Fruit fly (Drosophila melanogaster) ovary, adult (tissue): Measurements from ENCODE around the gene GstD1.

ENCODE experiments used
- CG17801 ChIP-seq: fragments of 200-800 bp; optimal IDR thresholded peaks from 2 replicates; lab custom pipeline; 2019; ENCODE audit warnings: missing biosample characterization, mild to moderate bottlenecking, missing genetic modification characterization, moderate library complexity; ENCODE audit not compliant: partially characterized antibody

The GstD1 gene

dm6 chr3R:12369135-12369792 is at the start of gene GstD1:
GstD1 (minus strand) TSS chr3R:12369268.
- peak; percentile 74 for TF ChIP-seq CG17801 (GFP tag; lab: Kevin White, UChicago)

DNA sequence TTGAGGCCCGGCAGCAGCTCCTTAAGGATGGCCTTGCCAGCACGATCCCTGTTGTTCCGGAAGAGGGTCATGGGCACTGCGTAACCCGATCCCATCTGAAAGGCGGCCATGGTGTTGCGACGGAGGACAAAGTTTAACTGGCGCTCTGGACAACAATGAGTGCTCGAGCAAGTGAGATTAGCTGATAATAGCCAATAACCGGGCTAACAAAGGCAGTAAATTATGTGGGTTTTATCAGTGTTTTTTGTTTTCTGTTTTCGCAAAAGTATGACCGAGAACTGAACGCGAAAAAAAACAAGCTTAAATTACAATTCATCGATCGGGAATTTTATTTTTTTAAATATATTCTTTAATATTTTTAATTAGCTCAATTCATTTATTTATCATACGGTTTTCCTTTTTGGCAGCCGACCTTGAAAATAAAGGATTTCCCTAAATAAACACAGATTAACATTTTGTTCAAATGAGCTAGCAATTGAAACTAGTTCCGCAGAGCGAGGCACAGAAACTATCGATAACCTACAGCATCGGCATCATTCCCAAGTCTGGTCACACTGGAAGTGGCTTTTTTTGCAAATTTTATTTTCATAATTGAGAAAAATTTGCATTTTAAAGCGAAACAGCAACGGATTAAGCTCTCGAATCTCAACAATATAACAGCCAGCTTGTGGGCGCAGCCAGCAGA is 44.3 kb upstream of the GstD1 start, which contains the start of the genes Dip-C and pps:
Gene Dip-C, minus strand, starts transcription at position 486 of the 685 bp plus-strand sequence.
Gene pps, plus strand, starts transcription at position 555 of the 685 bp plus-strand sequence.
- peak; percentile 41 for TF ChIP-seq CG17801 (GFP tag; lab: Kevin White, UChicago)

DNA sequence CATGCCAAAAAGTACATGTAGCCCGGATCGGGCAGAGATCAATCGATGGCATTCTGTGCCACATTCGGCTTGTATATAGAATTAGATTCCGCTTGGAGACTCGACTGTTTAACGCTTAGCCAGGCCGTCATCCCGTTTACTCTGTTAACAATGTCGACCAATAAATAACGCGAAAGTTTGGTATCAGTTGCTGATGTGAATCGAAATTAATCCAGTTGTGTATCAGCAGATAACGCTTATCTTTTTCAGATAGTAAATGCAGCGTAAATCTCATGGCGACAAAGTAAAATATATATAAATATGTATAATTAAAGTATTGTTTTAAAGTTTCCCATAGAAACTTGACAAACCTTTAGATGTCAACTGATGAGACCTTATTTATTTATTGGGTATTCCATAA is 42.4 kb upstream of the GstD1 start:
- no peak for TF ChIP-seq CG17801 (GFP tag; lab: Kevin White, UChicago)

DNA sequence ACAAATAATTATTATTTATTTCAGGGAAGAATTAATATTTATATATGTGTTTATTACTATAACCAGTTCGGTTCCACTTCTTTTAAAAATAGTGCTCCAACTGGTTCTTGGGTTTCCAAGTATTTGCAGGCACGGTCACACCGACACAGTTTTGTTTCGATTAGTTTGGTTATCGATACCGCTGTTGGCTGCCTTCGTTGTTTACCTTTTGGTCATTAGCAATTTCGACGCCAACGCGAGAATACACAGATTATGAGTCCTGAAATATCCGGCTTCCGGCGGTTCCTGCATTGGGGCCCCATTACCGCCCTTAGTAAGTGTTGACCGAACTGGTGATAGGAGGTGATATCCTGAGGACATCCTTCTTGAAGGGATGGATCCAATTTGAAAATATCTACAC is 39.1 kb upstream of the GstD1 start, which contains the start of gene CG5196:
Gene CG5196, plus strand, starts transcription at position 157 of the 400 bp plus-strand sequence.
- TF ChIP-seq CG17801 (GFP tag; lab: Kevin White, UChicago) = peak; percentile 25

DNA sequence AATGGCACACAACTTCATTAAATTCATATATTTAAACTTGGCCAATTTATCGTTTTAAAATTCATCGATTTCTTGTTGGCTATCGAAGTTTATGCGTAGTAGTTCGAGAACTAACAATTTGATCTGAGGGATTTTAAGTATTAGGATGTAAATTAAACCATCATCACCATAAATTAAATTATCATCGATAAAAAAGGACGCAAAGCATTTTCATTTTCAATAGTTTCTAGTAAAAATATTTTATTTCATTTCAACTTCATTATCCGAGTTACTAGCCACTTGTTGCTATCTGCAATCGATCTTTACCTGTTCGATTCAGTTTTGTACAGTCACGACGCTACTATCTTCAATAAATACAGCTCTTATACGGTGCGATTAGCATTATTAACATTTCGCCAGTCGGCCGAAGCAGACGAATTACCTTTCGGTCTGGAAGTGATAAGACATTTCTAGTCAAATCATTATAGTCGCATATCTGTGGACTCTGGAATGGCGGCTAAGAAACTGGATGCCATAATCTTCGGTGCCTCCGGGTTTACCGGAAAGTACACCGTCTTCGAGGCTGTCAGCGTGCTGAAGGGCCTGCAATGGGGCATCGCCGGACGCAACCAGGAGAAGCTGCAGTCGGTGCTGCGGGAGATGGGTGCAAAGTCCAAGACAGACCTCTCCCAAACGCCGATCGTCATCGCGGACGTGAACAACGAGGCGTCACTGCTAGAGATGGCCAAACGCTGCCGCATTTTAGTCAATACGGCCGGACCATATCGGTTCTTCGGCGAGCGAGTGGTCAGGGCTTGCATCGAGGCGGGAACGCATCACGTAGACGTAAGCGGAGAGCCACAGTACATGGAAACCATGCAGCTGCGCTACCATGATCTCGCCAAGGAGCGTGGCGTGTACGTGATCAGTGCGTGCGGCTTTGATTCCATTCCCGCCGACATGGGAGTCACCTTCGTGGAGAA is 37.4 kb upstream of the GstD1 start, which contains the start of gene CG5167:
Gene CG5167, plus strand, starts transcription at position 298 of the 962 bp plus-strand sequence.
- TF ChIP-seq CG17801 (GFP tag; lab: Kevin White, UChicago) = peak; percentile 75

dm6 chr3R:12405928-12406234 is 36.8 kb upstream of the GstD1 start, which contains the start of gene Cyp9f2:
Cyp9f2 (minus strand) TSS chr3R:12406028.
- TF ChIP-seq CG17801 (GFP tag; lab: Kevin White, UChicago) = no peak

- no peak for TF ChIP-seq CG17801 (GFP tag; lab: Kevin White, UChicago)
Observed at dm6 chr3R:12405134-12405533, 36.1 kb upstream of the GstD1 start.

DNA sequence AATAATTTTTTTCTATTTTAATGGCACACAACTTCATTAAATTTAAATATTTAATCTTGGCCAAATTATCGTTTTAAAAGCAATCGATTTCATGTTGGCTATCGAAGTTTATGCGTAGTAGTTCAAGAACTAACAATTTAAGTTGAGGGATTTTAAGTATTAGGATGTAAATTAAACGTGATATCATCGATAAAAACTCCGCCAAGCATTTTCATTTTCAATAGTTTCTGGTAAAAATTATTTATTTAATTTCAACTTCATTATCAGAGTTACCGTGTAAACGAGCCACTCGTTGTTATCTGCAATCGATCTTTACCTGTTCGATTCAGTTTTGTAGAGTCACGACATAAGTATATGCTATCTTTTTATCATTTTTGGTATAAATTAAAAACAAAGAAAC is 33.9 kb upstream of the GstD1 start:
- peak; percentile 100 for TF ChIP-seq CG17801 (GFP tag; lab: Kevin White, UChicago)

- peak; percentile 67 for TF ChIP-seq CG17801 (GFP tag; lab: Kevin White, UChicago)
Observed at dm6 chr3R:12401672-12402296, 32.7 kb upstream of the GstD1 start, which contains the start of gene DNAlig3. DNAlig3 (minus strand) TSS chr3R:12401839.

DNA sequence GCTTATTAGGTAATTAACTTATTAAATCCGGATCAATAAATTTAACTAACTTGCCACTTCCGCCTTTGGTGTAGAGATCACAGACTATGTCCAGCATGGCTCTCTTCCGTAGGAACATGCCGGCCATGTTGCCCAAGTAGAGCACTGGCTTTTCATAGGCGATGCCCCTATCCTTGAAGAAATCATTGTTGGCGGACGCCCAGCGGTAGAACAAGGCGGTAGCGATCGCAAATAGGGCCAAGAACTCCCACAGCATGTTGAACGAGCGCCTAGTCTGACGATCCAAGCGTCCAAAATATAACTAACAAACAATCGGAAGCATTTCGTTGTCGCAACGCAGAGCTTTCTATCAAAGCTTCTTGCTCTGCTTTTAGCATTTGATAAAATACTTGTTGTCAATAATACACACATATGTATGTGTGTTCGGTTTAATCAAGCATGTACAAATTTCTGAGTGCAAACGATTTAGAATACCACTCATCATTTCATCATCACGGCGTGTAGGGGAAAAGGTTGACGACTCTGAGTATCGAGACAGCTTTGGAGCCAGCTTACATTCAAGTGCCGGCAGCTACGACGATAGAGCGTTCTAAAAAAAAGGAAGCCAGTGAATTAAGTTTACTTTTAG is 29.7 kb upstream of the GstD1 start, which contains the start of gene Cyp9f3:
Gene Cyp9f3, minus strand, starts transcription at position 310 of the 628 bp plus-strand sequence.
- TF ChIP-seq CG17801 (GFP tag; lab: Kevin White, UChicago) = no peak

DNA sequence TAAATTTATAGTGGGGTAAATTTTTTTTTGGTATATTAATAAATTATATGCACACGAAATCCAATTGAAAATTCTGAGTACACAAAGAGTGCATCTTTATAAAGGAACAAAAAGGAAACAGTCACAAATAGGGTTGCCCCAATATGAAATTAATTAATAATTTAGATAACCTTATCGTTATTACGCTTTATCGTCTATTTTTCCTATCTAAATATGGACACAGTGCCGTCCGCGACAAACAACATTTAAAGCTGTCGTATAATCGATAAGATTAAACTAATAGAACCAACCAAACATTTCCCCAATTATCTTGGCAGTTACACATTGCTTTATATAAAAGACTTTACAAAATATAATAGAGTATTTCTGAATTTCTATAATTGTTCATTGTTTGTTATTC is 29.0 kb upstream of the GstD1 start:
- peak; percentile 19 for TF ChIP-seq CG17801 (GFP tag; lab: Kevin White, UChicago)

DNA sequence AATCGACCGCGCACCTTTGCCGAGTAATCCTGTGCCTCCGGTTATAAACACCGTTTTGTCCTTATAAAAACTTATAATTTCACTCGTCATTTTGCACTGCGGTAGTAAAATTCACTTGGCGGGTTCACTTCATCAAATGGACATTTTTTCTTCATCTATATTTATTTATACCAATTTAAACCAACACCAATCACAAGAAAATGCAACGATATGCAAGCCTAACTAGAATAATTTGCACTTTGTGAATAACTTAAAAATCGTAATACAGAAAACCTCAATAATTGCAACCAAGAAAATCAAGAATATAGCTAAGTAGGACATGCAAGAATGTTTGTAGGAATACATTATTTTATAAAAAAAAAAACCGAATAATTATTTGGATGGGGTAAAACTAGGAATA is 26.8 kb upstream of the GstD1 start, which contains the start of the genes CG10096 and CG10097:
Gene CG10096, minus strand, starts transcription at position 101 of the 400 bp plus-strand sequence.
Gene CG10097, minus strand, starts transcription at position 101 of the 400 bp plus-strand sequence.
- no peak for TF ChIP-seq CG17801 (GFP tag; lab: Kevin White, UChicago)

DNA sequence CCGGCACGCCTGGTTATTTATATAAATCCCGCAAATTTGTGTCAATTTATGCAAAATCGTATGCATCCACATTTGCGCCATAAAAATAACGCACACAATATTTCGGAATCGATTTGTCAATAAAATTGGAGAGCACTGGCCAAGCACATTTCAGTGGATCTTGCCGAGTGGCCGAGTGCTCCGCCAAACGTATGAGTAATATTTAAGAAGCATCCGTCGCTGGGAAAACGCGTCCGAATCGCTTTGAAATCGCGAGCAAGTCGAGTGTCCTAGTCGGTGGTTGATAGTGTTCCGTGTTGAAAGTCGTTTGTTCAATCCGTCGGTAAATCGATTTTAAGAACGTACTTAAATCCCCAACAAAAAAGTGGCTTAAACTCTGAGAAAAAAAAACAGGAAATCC is 17.9 kb upstream of the GstD1 start, which contains the start of gene CG33098:
Gene CG33098, plus strand, starts transcription at position 224 of the 400 bp plus-strand sequence.
- no peak for TF ChIP-seq CG17801 (GFP tag; lab: Kevin White, UChicago)
